Worm (Caenorhabditis elegans) whole organism, L1 larva: ENCODE results near the gene dkf-2.

Experiments
- C04F5.9 ChIP-seq: sonication (generic microtip); optimal IDR thresholded peaks from 2 replicates; lab custom pipeline; 2016; ENCODE audit warnings: missing genetic modification characterization, missing compliant biosample characterization
- C34B4.2 ChIP-seq: sonication (generic microtip); optimal IDR thresholded peaks from 2 replicates; lab custom pipeline; 2017; ENCODE audit warnings: mild to moderate bottlenecking, missing genetic modification characterization, missing compliant biosample characterization
- ama-1 ChIP-seq: fragments of 150-350 bp; optimal IDR thresholded peaks from 2 replicates; lab custom pipeline; 2014
- ceh-88 ChIP-seq: fragments of 200-800 bp; sonication (Bioruptor generic); IDR thresholded peaks from 2 replicates; pipeline ENCODE4 v1.3.6; 2022; ENCODE audit warnings: missing genetic modification characterization, missing compliant biosample characterization
- ceh-90 ChIP-seq: sonication (generic microtip); optimal IDR thresholded peaks from 2 replicates; lab custom pipeline; 2016; ENCODE audit warnings: missing genetic modification characterization, missing compliant biosample characterization
- ces-1 ChIP-seq: fragments of 150-350 bp; optimal IDR thresholded peaks from 2 replicates; lab custom pipeline; 2014; ENCODE audit warnings: missing biosample characterization, missing genetic modification reagents, missing genetic modification characterization
- efl-3 ChIP-seq: fragments of 200-800 bp; sonication (Bioruptor generic); optimal IDR thresholded peaks from 2 replicates; lab custom pipeline; 2018; ENCODE audit warnings: mild to moderate bottlenecking, missing genetic modification characterization, missing compliant biosample characterization
- egl-13 ChIP-seq: sonication (generic microtip); optimal IDR thresholded peaks from 2 replicates; lab custom pipeline; 2016; ENCODE audit warnings: missing genotype, missing genetic modification reagents, missing genetic modification characterization, missing compliant biosample characterization
- hlh-4 ChIP-seq: sonication (generic microtip); optimal IDR thresholded peaks from 2 replicates; lab custom pipeline; 2016; ENCODE audit warnings: mild to moderate bottlenecking, missing genetic modification characterization, missing compliant biosample characterization
- hpl-2 ChIP-seq: fragments of 150-350 bp; optimal IDR thresholded peaks from 2 replicates; lab custom pipeline; 2014; ENCODE audit warnings: missing biosample characterization, missing genetic modification reagents, missing genetic modification characterization
- irx-1 ChIP-seq: sonication (generic microtip); optimal IDR thresholded peaks from 2 replicates; lab custom pipeline; 2016; ENCODE audit warnings: missing genetic modification characterization, missing compliant biosample characterization
- isw-1 ChIP-seq: fragments of 200-800 bp; sonication (Bioruptor generic); IDR thresholded peaks from 2 replicates; pipeline ENCODE4 v1.3.6; 2022; ENCODE audit warnings: missing genetic modification characterization, missing compliant biosample characterization
- jun-1 ChIP-seq: fragments of 150-350 bp; optimal IDR thresholded peaks from 2 replicates; lab custom pipeline; 2014; ENCODE audit warnings: missing biosample characterization, missing genetic modification reagents, missing genetic modification characterization
- lin-35 ChIP-seq, 2 experiments: fragments of 150-350 bp; optimal IDR thresholded peaks; 2 replicates each; lab custom pipeline; 2014; ENCODE audit warnings: missing biosample characterization in 2 of 2, missing genetic modification characterization in 2 of 2, missing genetic modification reagents in 2 of 2
- lsy-2 ChIP-seq, 2 experiments: fragments of 150-350 bp; optimal IDR thresholded peaks; 2 replicates each; lab custom pipeline; 2014; ENCODE audit warnings: missing biosample characterization in 2 of 2, missing genetic modification characterization in 2 of 2
- mab-9 ChIP-seq: fragments of 200-800 bp; sonication (Bioruptor generic); IDR thresholded peaks from 2 replicates; pipeline ENCODE4 v1.3.6; 2022; ENCODE audit warnings: missing genetic modification reagents, missing genetic modification characterization, missing compliant biosample characterization
- mef-2 ChIP-seq: fragments of 150-350 bp; optimal IDR thresholded peaks from 2 replicates; lab custom pipeline; 2014; ENCODE audit warnings: missing biosample characterization, missing genetic modification characterization
- nhr-11 ChIP-seq: fragments of 150-350 bp; optimal IDR thresholded peaks from 2 replicates; lab custom pipeline; 2014; ENCODE audit warnings: missing biosample characterization, missing genetic modification characterization
- nhr-12 ChIP-seq: sonication (generic microtip); optimal IDR thresholded peaks from 2 replicates; lab custom pipeline; 2017; ENCODE audit warnings: missing biosample characterization, missing genetic modification characterization
- nhr-19 ChIP-seq: fragments of 200-800 bp; sonication (Bioruptor generic); conservative IDR thresholded peaks from 2 replicates; pipeline ENCODE4 v1.3.6; 2022; ENCODE audit warnings: missing genetic modification characterization, missing compliant biosample characterization
- nhr-237 ChIP-seq: fragments of 150-350 bp; optimal IDR thresholded peaks from 2 replicates; lab custom pipeline; 2014; ENCODE audit warnings: missing biosample characterization, missing genetic modification characterization
- nhr-28 ChIP-seq: fragments of 150-350 bp; optimal IDR thresholded peaks from 2 replicates; lab custom pipeline; 2014; ENCODE audit warnings: missing biosample characterization, missing genetic modification characterization
- pag-3 ChIP-seq: sonication (generic microtip); optimal IDR thresholded peaks from 2 replicates; lab custom pipeline; 2017; ENCODE audit warnings: missing genetic modification characterization, mild to moderate bottlenecking, missing compliant biosample characterization, antibody characterized with exemption, borderline replicate concordance; ENCODE audit not compliant: insufficient read depth
- pqm-1 ChIP-seq: sonication (generic microtip); optimal IDR thresholded peaks from 3 replicates; lab custom pipeline; 2017; ENCODE audit warnings: missing biosample characterization, missing genetic modification characterization
- skn-1 ChIP-seq: fragments of 150-350 bp; optimal IDR thresholded peaks from 2 replicates; lab custom pipeline; 2014; ENCODE audit warnings: missing biosample characterization, missing genetic modification characterization
- snpc-4 ChIP-seq: fragments of 150-350 bp; optimal IDR thresholded peaks from 2 replicates; lab custom pipeline; 2014; ENCODE audit warnings: missing biosample characterization, missing genetic modification characterization
- snu-23 ChIP-seq: sonication (generic microtip); optimal IDR thresholded peaks from 2 replicates; lab custom pipeline; 2016; ENCODE audit warnings: missing genetic modification characterization, missing compliant biosample characterization
- sox-4 ChIP-seq: sonication (generic microtip); optimal IDR thresholded peaks from 2 replicates; lab custom pipeline; 2016; ENCODE audit warnings: missing genetic modification characterization, missing compliant biosample characterization
- tlp-1 ChIP-seq: fragments of 150-350 bp; optimal IDR thresholded peaks from 2 replicates; lab custom pipeline; 2014; ENCODE audit warnings: missing biosample characterization, missing genetic modification characterization
- unc-130 ChIP-seq: fragments of 150-350 bp; optimal IDR thresholded peaks from 2 replicates; lab custom pipeline; 2017; ENCODE audit warnings: missing biosample characterization, missing genetic modification characterization, inconsistent platforms
- unc-30 ChIP-seq: sonication (generic microtip); optimal IDR thresholded peaks from 2 replicates; lab custom pipeline; 2017; ENCODE audit warnings: missing biosample characterization, missing genetic modification characterization
- unc-62 ChIP-seq: fragments of 150-350 bp; optimal IDR thresholded peaks from 2 replicates; lab custom pipeline; 2014; ENCODE audit warnings: missing biosample characterization, missing genetic modification reagents, missing genetic modification characterization
- unc-86 ChIP-seq: sonication (generic microtip); optimal IDR thresholded peaks from 2 replicates; lab custom pipeline; 2016; ENCODE audit warnings: missing genetic modification characterization, missing compliant biosample characterization
- unc-98 ChIP-seq: fragments of 200-800 bp; sonication (Bioruptor generic); IDR thresholded peaks from 2 replicates; pipeline ENCODE4 v1.3.6; 2022; ENCODE audit warnings: missing genetic modification characterization, missing compliant biosample characterization
- xbp-1 ChIP-seq: sonication (generic microtip); optimal IDR thresholded peaks from 2 replicates; lab custom pipeline; 2016; ENCODE audit warnings: missing genetic modification characterization, missing compliant biosample characterization

Gene dkf-2

DNA sequence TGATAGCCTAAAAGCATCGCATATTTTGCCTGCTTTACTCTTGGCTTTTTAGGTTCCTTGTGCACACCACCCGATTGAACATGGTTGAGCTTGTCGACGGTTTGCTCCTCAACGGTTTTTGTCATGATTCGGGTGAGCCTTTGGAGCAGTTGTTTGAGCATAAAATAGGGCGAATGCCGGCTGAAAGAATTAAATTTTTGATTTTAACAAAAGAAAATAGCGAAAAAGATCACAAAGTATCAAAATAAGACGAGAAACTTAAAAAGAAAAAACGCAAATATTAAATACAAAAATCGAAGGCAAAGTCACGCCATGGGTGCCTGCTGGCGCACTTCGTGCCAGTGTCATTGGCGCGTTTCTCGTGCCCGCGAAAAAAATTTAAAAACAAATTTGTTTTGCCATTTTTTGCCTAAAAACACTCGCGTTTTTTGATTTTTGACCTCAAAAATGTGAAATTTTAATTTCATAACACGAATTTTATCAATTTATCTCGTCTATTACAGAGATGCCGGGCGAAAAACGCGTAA, 47.5 kb downstream of the dkf-2 start, which contains the start of the genes ctps-1 and pus-1 (continued):
- peak; percentile 79 to 81 for TF ChIP-seq lsy-2 (tag; optimal IDR thresholded peaks at IDR 0.05; lab: Kevin White, UChicago)
- peak; percentile 80 for TF ChIP-seq snu-23 (GFP tag; lab: Kevin White, UChicago)
- no peak for TF ChIP-seq unc-30 (tag; lab: Kevin White, UChicago)
- no peak for TF ChIP-seq tlp-1
- peak; percentile 74 for TF ChIP-seq skn-1 (tag; lab: Kevin White, UChicago)

DNA sequence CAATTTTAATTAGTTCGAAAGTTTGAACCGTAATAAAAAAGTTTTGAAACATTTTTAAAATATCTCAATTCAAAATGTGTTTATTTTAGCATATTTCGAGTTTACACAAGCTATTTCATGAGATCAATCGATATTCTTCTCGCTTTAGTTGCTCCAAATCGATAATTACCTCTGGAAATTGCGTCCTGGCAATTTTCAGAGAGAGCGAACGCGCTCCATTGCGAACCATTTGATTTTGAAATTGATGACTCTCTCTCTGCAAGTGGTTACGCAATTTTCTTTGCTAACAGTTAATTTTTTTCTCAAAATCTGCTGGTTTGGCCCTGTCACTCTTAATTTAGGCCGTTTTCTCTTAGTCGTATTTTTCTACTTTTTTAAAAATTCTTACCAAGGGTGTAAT, 53.1 kb downstream of the dkf-2 start:
- no peak for TF ChIP-seq unc-86
- peak in 1 of 2 experiments; percentile 12 for TF ChIP-seq lin-35 (GFP tag; optimal IDR thresholded peaks at IDR 0.05; lab: Kevin White, UChicago)

DNA sequence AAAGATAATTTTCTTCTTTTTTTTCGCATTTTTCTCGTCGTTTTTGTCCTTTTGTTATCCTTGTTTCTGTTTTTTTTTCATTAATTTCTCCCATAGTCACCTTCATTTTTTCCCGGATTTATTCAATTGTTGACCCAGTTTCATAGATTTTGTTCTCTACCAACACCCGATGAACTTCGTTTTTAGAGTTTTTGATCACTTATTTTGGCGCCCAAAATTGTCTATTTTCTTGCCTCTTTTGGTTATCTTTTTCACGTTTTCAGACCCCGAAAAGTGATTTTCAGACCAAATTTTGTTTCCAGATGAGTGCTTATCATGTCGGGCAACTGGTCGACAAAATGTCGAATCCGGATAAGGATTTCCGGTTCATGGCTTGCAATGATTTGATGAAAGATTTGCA, 55.1 kb downstream of the dkf-2 start, which contains the start of gene cand-1:
TSS of gene cand-1 (plus strand) at position 301 of the 400 bp plus-strand sequence.
- TF ChIP-seq mab-9 (GFP tag; lab: Robert Waterston, UW) (no peak), jun-1 (tag; lab: Kevin White, UChicago) (no peak), nhr-19 (no peak), ces-1 (GFP tag; lab: Kevin White, UChicago) (no peak), ceh-88 (GFP tag; lab: Robert Waterston, UW) (no peak), snpc-4 (tag; lab: Kevin White, UChicago) (no peak), xbp-1 (no peak), unc-86 (no peak), nhr-28 (tag; lab: Kevin White, UChicago) (no peak), ceh-90 (tag; lab: Kevin White, UChicago) (no peak), pag-3 (tag; lab: Kevin White, UChicago) (no peak), unc-98 (GFP tag; lab: Robert Waterston, UW) (no peak), unc-130 (no peak), nhr-237 (tag; lab: Kevin White, UChicago) (no peak), lsy-2 (tag; optimal IDR thresholded peaks at IDR 0.05; lab: Kevin White, UChicago) (no peak), C34B4.2 (tag; lab: Kevin White, UChicago) (no peak), nhr-11 (no peak), isw-1 (GFP tag; lab: Robert Waterston, UW) (no peak), efl-3 (no peak)

DNA sequence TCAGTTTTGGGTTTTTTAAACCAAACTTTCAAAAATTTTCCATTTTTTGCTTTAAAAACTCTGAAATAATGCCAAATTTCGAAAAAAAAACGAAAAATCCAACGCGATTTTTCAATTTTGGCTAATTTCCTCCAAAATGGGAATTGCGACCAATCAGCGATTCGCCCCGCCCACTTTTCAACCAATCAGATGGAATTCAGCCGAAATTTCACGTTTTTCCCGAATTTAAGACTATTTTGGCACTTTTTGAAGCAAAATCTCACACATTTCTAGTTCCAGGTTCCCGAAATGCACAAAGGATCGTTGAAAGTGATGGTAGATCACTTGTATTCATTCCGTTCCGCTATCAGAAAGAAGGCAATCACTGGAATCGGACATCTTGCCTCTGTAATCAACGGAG, 57.4 kb downstream of the dkf-2 start:
- no peak for TF ChIP-seq mef-2 (tag; lab: Kevin White, UChicago)

DNA sequence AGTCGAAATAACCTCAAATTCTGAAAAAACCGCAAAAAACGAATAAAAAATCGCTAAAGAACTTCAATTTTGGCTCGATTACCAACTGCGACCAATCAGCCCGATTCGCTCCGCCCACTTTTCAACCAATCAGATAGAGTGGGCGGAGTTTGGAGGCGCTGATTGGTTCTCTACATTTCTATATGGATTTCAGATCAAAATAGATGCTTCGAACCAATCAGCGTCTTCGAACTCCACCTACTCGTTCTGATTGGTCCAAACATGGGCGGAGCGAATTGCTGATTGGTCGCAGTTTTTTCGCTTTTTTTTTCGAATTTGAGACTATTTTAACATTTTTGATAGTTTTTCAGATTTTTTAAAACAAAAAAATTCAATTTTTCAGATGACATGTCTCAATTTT, 60.7 kb downstream of the dkf-2 start:
- no peak for TF ChIP-seq unc-98 (GFP tag; lab: Robert Waterston, UW)
- TF ChIP-seq C04F5.9 (tag; lab: Kevin White, UChicago), result no peak
- no peak for TF ChIP-seq pqm-1 (tag; lab: Kevin White, UChicago)
- no peak for TF ChIP-seq snu-23 (GFP tag; lab: Kevin White, UChicago)
- TF ChIP-seq hlh-4 (tag; lab: Kevin White, UChicago), result no peak
- TF ChIP-seq ama-1, result no peak
- no peak for TF ChIP-seq mab-9 (GFP tag; lab: Robert Waterston, UW)
- no peak for TF ChIP-seq nhr-11
- TF ChIP-seq hpl-2 (GFP tag; lab: Kevin White, UChicago), result no peak
- TF ChIP-seq egl-13 (tag; lab: Kevin White, UChicago), result no peak
- TF ChIP-seq unc-86, result no peak
- no peak for TF ChIP-seq unc-30 (tag; lab: Kevin White, UChicago)
- TF ChIP-seq ceh-88 (GFP tag; lab: Robert Waterston, UW), result no peak
- no peak for TF ChIP-seq unc-62 (GFP tag; lab: Kevin White, UChicago)
- no peak for TF ChIP-seq nhr-12 (tag; lab: Kevin White, UChicago)
- TF ChIP-seq irx-1, result no peak
- TF ChIP-seq sox-4 (tag; lab: Kevin White, UChicago), result no peak
